Worm (Caenorhabditis elegans): ENCODE data around the gene H01G02.1.

DNA sequence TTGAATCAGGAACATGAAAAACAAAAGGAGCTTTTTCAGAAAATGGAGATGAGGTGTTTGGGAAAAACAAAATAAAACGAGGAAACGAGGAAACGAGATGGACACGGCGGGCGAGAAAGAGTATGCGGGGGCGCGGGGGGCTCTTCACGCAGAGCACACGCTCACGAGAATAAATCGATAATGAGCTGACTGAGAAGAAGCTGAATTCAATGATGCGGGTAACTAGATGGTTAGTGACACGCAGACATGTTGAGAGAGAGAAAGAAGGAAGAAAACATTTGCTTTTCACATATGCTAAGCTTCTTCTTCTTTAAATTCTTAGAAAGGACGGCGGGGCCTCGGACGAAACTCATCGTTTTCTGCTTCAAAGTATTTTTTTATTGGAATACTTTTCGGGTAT, 38.4 kb downstream of the H01G02.1 start:
- no peak for TF ChIP-seq fkh-10 (GFP tag; optimal IDR thresholded peaks at IDR 0.05)
- TF ChIP-seq gmeb-2 (tag; optimal IDR thresholded peaks at IDR 0.05), result no peak
- no peak for TF ChIP-seq pag-3 (tag; optimal IDR thresholded peaks at IDR 0.05; ENCODE audit: borderline replicate concordance)
- no peak for TF ChIP-seq ceh-9 (tag; optimal IDR thresholded peaks at IDR 0.05)
- no peak for TF ChIP-seq F13H6.1 (tag; optimal IDR thresholded peaks at IDR 0.05)
- no peak for TF ChIP-seq Y22D7AL.16 (tag; optimal IDR thresholded peaks at IDR 0.05)
- TF ChIP-seq elt-2 (tag; optimal IDR thresholded peaks at IDR 0.05), result no peak
- no peak for TF ChIP-seq lin-11 (tag; optimal IDR thresholded peaks at IDR 0.05)
- no peak for TF ChIP-seq ama-1 (optimal IDR thresholded peaks at IDR 0.05)
- no peak for TF ChIP-seq mec-3 (tag; optimal IDR thresholded peaks at IDR 0.05; ENCODE audit: borderline replicate concordance)

All from whole organism, late embryonic.